Worm (Caenorhabditis elegans): ENCODE data around the gene ref-1.

ce11 chrII:10192207-10192606 lies 26.1 kb upstream of the ref-1 start, which contains the start of gene R05H5.7:
- no peak for TF ChIP-seq ceh-28 (tag; optimal IDR thresholded peaks at IDR 0.05)
- TF ChIP-seq nhr-67 (tag; optimal IDR thresholded peaks at IDR 0.05), result no peak
- no peak for TF ChIP-seq tbx-2 (tag; optimal IDR thresholded peaks at IDR 0.05)
- no peak for TF ChIP-seq ceh-82 (tag; optimal IDR thresholded peaks at IDR 0.05)
- TF ChIP-seq nhr-25 (tag; optimal IDR thresholded peaks at IDR 0.05), result no peak
- no peak for TF ChIP-seq aly-2 (tag; optimal IDR thresholded peaks at IDR 0.05)
- no peak for TF ChIP-seq ama-1 (optimal IDR thresholded peaks at IDR 0.05)
- no peak for TF ChIP-seq elt-2 (tag; optimal IDR thresholded peaks at IDR 0.05)
- TF ChIP-seq nhr-237 (tag; optimal IDR thresholded peaks at IDR 0.05), result no peak
- TF ChIP-seq nhr-77 (tag; optimal IDR thresholded peaks at IDR 0.05), result no peak
- TF ChIP-seq nhr-76 (tag; optimal IDR thresholded peaks at IDR 0.05), result no peak
